Fruit fly (Drosophila melanogaster) whole organism, embryonic: Measurements from ENCODE around the gene CG17944.

Source experiments
- Antp ChIP-seq: fragments of 200-800 bp; sonication (Bioruptor generic); optimal IDR thresholded peaks from 3 replicates; lab custom pipeline; 2016; ENCODE audit warnings: missing biosample characterization, missing genetic modification characterization
- CG10274 ChIP-seq: fragments of 200-800 bp; sonication (Bioruptor generic); optimal IDR thresholded peaks from 3 replicates; lab custom pipeline; 2017; ENCODE audit warnings: missing biosample characterization, mild to moderate bottlenecking, missing genetic modification characterization
- CG2120 ChIP-seq: fragments of 200-800 bp; sonication (Bioruptor generic); optimal IDR thresholded peaks from 3 replicates; lab custom pipeline; 2016; ENCODE audit warnings: missing biosample characterization, missing genetic modification characterization
- CG30431 ChIP-seq: fragments of 200-800 bp; sonication (Bioruptor generic); optimal IDR thresholded peaks from 2 replicates; lab custom pipeline; 2017; ENCODE audit warnings: missing biosample characterization, missing genetic modification characterization
- CG6854 ChIP-seq: fragments of 200-800 bp; sonication (Bioruptor generic); optimal IDR thresholded peaks from 3 replicates; lab custom pipeline; 2017; ENCODE audit warnings: missing biosample characterization, mild to moderate bottlenecking, missing genetic modification characterization
- CG9215 ChIP-seq: fragments of 200-800 bp; sonication (Bioruptor generic); IDR thresholded peaks from 2 replicates; pipeline ENCODE4 v1.3.6; 2022; ENCODE audit warnings: missing biosample characterization, missing genetic modification characterization
- Dip2 ChIP-seq: fragments of 200-800 bp; sonication (Bioruptor generic); IDR thresholded peaks from 2 replicates; pipeline ENCODE4 v1.3.6; 2022; ENCODE audit warnings: missing biosample characterization, missing genetic modification characterization
- Hr39 ChIP-seq: fragments of >200 bp; optimal IDR thresholded peaks from 2 replicates; lab custom pipeline; 2017
- fd64A ChIP-seq: fragments of 200-800 bp; sonication (Bioruptor generic); optimal IDR thresholded peaks from 3 replicates; lab custom pipeline; 2018; ENCODE audit warnings: missing biosample characterization, mild to moderate bottlenecking, missing genetic modification characterization
- tx ChIP-seq: fragments of 200-800 bp; sonication (Bioruptor generic); optimal IDR thresholded peaks from 2 replicates; lab custom pipeline; 2016; ENCODE audit warnings: missing biosample characterization, missing genetic modification characterization

DNA sequence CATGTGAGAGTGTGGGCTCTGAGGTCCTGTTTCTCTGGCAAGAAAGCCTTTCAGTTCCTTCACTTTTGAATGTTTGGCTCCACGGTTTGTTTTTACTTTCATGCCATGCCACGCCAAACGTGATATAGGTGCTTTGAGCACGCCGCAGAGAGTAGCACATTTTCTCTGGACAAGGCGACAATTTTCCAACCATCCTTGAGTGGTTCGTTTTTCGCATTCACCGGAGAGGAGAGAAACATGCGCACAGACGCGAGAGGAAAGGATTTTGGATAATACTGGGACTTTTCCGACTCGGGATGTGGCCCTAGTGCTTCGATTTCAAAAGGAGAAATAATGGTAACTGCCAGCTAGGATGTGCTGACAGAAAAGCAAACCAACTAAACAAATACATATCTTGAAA, 32.1 kb upstream of the CG17944 start:
- TF ChIP-seq Dip2 (GFP tag; lab: Robert Waterston, UW), result no peak
- no peak for TF ChIP-seq Antp (GFP tag; lab: Kevin White, UChicago)
- TF ChIP-seq CG9215 (GFP tag; lab: Robert Waterston, UW), result no peak
- no peak for TF ChIP-seq fd64A
- no peak for TF ChIP-seq tx
- TF ChIP-seq CG30431 (GFP tag; lab: Kevin White, UChicago), result no peak
- TF ChIP-seq CG6854 (GFP tag; lab: Kevin White, UChicago), result no peak
- no peak for TF ChIP-seq CG10274 (GFP tag; lab: Kevin White, UChicago)
- TF ChIP-seq CG2120 (GFP tag; lab: Kevin White, UChicago), result no peak
- TF ChIP-seq Hr39 (lab: Kevin White, UChicago), result no peak
